Fruit fly (Drosophila melanogaster): ENCODE results near the gene CG32240.

The CG32240 gene

dm6 chr3L:4354898-4355627 is 26.4 kb downstream of the CG32240 start (continued):
- TF ChIP-seq CG12659 (GFP tag; optimal IDR thresholded peaks at IDR 0.05) (peak; percentile 51), CTCF (GFP tag; optimal IDR thresholded peaks at IDR 0.05) (no peak), Fer3 (tag; optimal IDR thresholded peaks at IDR 0.05) (peak; percentile 14), Hey (tag; optimal IDR thresholded peaks at IDR 0.05) (no peak), CG2678 (tag; optimal IDR thresholded peaks at IDR 0.05) (peak; percentile 65), CG6765 (GFP tag; optimal IDR thresholded peaks at IDR 0.05) (no peak)

- peak; percentile 48 for TF ChIP-seq grau (tag; optimal IDR thresholded peaks at IDR 0.05)
- TF ChIP-seq CTCF (GFP tag; optimal IDR thresholded peaks at IDR 0.05), result no peak
- peak; percentile 27 for TF ChIP-seq CG10209 (GFP tag; optimal IDR thresholded peaks at IDR 0.05)
- peak; percentile 57 for TF ChIP-seq CG11504 (tag; optimal IDR thresholded peaks at IDR 0.05)
- no peak for TF ChIP-seq Rx (GFP tag; IDR thresholded peaks at IDR 0.05)
- TF ChIP-seq CG8359 (GFP tag; optimal IDR thresholded peaks at IDR 0.05; ENCODE audit: borderline replicate concordance), result no peak
- TF ChIP-seq lola (GFP tag; optimal IDR thresholded peaks at IDR 0.05), result peak in 1 of 3 experiments; percentile 0
- peak; percentile 13 for TF ChIP-seq mam (GFP tag; optimal IDR thresholded peaks at IDR 0.05)
- peak; percentile 20 for TF ChIP-seq bab2 (GFP tag; optimal IDR thresholded peaks at IDR 0.05)
- TF ChIP-seq CG5180 (GFP tag; optimal IDR thresholded peaks at IDR 0.05), result peak; percentile 29
- TF ChIP-seq h (optimal IDR thresholded peaks at IDR 0.05), result no peak
- peak; percentile 75 for TF ChIP-seq dmrt99B (tag; optimal IDR thresholded peaks at IDR 0.05)
- TF ChIP-seq CG15601 (tag; optimal IDR thresholded peaks at IDR 0.05), result no peak
- peak; percentile 56 for TF ChIP-seq CG17359 (tag; optimal IDR thresholded peaks at IDR 0.05)
- no peak for TF ChIP-seq lbe (GFP tag; optimal IDR thresholded peaks at IDR 0.05)
- peak; percentile 20 to 55 for TF ChIP-seq Hr51 (GFP tag; optimal IDR thresholded peaks at IDR 0.05)
- 0 out of 3 replicates have a peak, but pooled peaks have one; percentile 31 for TF ChIP-seq so (GFP tag; IDR thresholded peaks at IDR 0.05)
- no peak for TF ChIP-seq CG16813 (GFP tag; IDR thresholded peaks at IDR 0.05; ENCODE audit: partially characterized antibody)
- peak; percentile 21; the same call in 1 of the 3 replicates for TF ChIP-seq B-H1 (GFP tag; IDR thresholded peaks at IDR 0.05)
- peak; percentile 34 for TF ChIP-seq NfI (GFP tag; optimal IDR thresholded peaks at IDR 0.05)
- peak; percentile 8 for TF ChIP-seq tup (GFP tag; optimal IDR thresholded peaks at IDR 0.05)
- no peak for TF ChIP-seq wor (GFP tag; IDR thresholded peaks at IDR 0.05)
- peak; percentile 44 for TF ChIP-seq CoRest (tag; optimal IDR thresholded peaks at IDR 0.05)
- TF ChIP-seq bcd (GFP tag; optimal IDR thresholded peaks at IDR 0.05), result peak; percentile 46
- peak; percentile 29; the same call in 1 of the 2 replicates for TF ChIP-seq CG11247 (GFP tag; IDR thresholded peaks at IDR 0.05)
- no peak for TF ChIP-seq Drgx (GFP tag; IDR thresholded peaks at IDR 0.05)
- peak; percentile 60 for TF ChIP-seq CG2120 (GFP tag; optimal IDR thresholded peaks at IDR 0.05)
- peak; percentile 59 for TF ChIP-seq oc (tag; optimal IDR thresholded peaks at IDR 0.05)
- TF ChIP-seq Camta (GFP tag; optimal IDR thresholded peaks at IDR 0.05), result no peak
- peak; percentile 17 for TF ChIP-seq unpg (GFP tag; optimal IDR thresholded peaks at IDR 0.05)
- no peak for TF ChIP-seq CG18476 (GFP tag; optimal IDR thresholded peaks at IDR 0.05)
- peak; percentile 43; the same call in 1 of the 3 replicates for TF ChIP-seq Optix (GFP tag; IDR thresholded peaks at IDR 0.05)
- TF ChIP-seq CG3281 (GFP tag; optimal IDR thresholded peaks at IDR 0.05), result peak; percentile 30
- TF ChIP-seq nmo (GFP tag; optimal IDR thresholded peaks at IDR 0.05), result peak; percentile 7
- peak; percentile 62 for TF ChIP-seq Antp (GFP tag; optimal IDR thresholded peaks at IDR 0.05)
- TF ChIP-seq NFAT (GFP tag; IDR thresholded peaks at IDR 0.05), result peak; percentile 56; the same call in 1 of the 2 replicates
- TF ChIP-seq pb (GFP tag; optimal IDR thresholded peaks at IDR 0.05), result no peak
- TF ChIP-seq fu2 (GFP tag; optimal IDR thresholded peaks at IDR 0.05), result no peak
- peak; percentile 33 for TF ChIP-seq CG9727 (GFP tag; optimal IDR thresholded peaks at IDR 0.05)
- TF ChIP-seq sens (GFP tag), result peak; percentile 60
- no peak for TF ChIP-seq CG6689 (GFP tag; IDR thresholded peaks at IDR 0.05)
- TF ChIP-seq chn (GFP tag; optimal IDR thresholded peaks at IDR 0.05), result peak; percentile 6
These were observed 27.8 kb downstream of the CG32240 start for dm6 chr3L:4353657-4354075.

All from whole organism, embryonic.